Worm (Caenorhabditis elegans): ENCODE measurements around the gene F09E5.7.

F09E5.7 gene

ce11 chrII:5387217-5387616 lies 35.3 kb downstream of the F09E5.7 start, which contains the start of gene ccpp-6:
Gene ccpp-6, minus strand, starts transcription at chrII:5387317.
- TF ChIP-seq jun-1 (tag; optimal IDR thresholded peaks at IDR 0.05) (no peak), efl-1 (optimal IDR thresholded peaks at IDR 0.05) (no peak), efl-1 (GFP tag; optimal IDR thresholded peaks at IDR 0.05 in 1 of 2) (peak in 1 of 2 experiments; percentile 3)

ce11 chrII:5388786-5389421 lies 37.0 kb downstream of the F09E5.7 start, which contains the start of gene rsp-4:
Gene rsp-4, minus strand, starts transcription at chrII:5388836.
- TF ChIP-seq efl-1 (optimal IDR thresholded peaks at IDR 0.05) (no peak), efl-1 (GFP tag; optimal IDR thresholded peaks at IDR 0.05 in 1 of 2) (peak in 1 of 2 experiments; percentile 4), nhr-85 (tag) (peak; percentile 29), efl-3 (GFP tag; optimal IDR thresholded peaks at IDR 0.05) (no peak), ceh-63 (GFP tag; optimal IDR thresholded peaks at IDR 0.05) (peak; percentile 16)

ce11 chrII:5389831-5390323 lies 38.0 kb downstream of the F09E5.7 start, which contains the start of gene ndx-6:
Gene ndx-6, minus strand, starts transcription at chrII:5389881.
- TF ChIP-seq lin-15B (tag; optimal IDR thresholded peaks at IDR 0.05): peak; percentile 59
- peak; percentile 86 for TF ChIP-seq elt-2 (tag; optimal IDR thresholded peaks at IDR 0.05)
- TF ChIP-seq C04F5.9 (tag; optimal IDR thresholded peaks at IDR 0.05): peak; percentile 33
- TF ChIP-seq ceh-88 (GFP tag; IDR thresholded peaks at IDR 0.05): no peak
- TF ChIP-seq unc-30 (tag; optimal IDR thresholded peaks at IDR 0.05): no peak
- TF ChIP-seq C16A3.4 (tag; optimal IDR thresholded peaks at IDR 0.05): peak; percentile 90
- peak; percentile 77 for TF ChIP-seq lin-13 (GFP tag; optimal IDR thresholded peaks at IDR 0.05)
- TF ChIP-seq zag-1 (tag; optimal IDR thresholded peaks at IDR 0.05): no peak
- TF ChIP-seq hlh-17 (GFP tag; optimal IDR thresholded peaks at IDR 0.05; ENCODE audit: borderline replicate concordance): no peak
- peak; percentile 52 for TF ChIP-seq nhr-77 (tag; optimal IDR thresholded peaks at IDR 0.05)
- peak; percentile 88 for TF ChIP-seq dsc-1 (tag; optimal IDR thresholded peaks at IDR 0.05)
- peak; percentile 36 for TF ChIP-seq zip-4 (GFP tag; optimal IDR thresholded peaks at IDR 0.05)
- TF ChIP-seq nhr-76 (tag; optimal IDR thresholded peaks at IDR 0.05): no peak
- TF ChIP-seq nhr-84 (tag; optimal IDR thresholded peaks at IDR 0.05): no peak
- TF ChIP-seq nhr-71 (tag; optimal IDR thresholded peaks at IDR 0.05): peak; percentile 90
- TF ChIP-seq ztf-11 (tag; optimal IDR thresholded peaks at IDR 0.05): peak in 1 of 2 experiments; percentile 27
- peak; percentile 88 for TF ChIP-seq xbp-1 (tag; optimal IDR thresholded peaks at IDR 0.05)
- TF ChIP-seq efl-1 (optimal IDR thresholded peaks at IDR 0.05): peak; percentile 92 to 99
- peak; percentile 98 to 100 for TF ChIP-seq efl-1 (GFP tag; optimal IDR thresholded peaks at IDR 0.05 in 1 of 2)
- TF ChIP-seq tbx-2 (tag; optimal IDR thresholded peaks at IDR 0.05): peak; percentile 83
- no peak for TF ChIP-seq aha-1 (tag; optimal IDR thresholded peaks at IDR 0.05)
- peak; percentile 80 for TF ChIP-seq jun-1 (tag; optimal IDR thresholded peaks at IDR 0.05)
- TF ChIP-seq mef-2 (tag; optimal IDR thresholded peaks at IDR 0.05): no peak
- peak; percentile 62 for TF ChIP-seq lir-3 (tag; optimal IDR thresholded peaks at IDR 0.05; ENCODE audit: poor library complexity)
- TF ChIP-seq vab-15 (tag; optimal IDR thresholded peaks at IDR 0.05): no peak
- peak; percentile 93 for TF ChIP-seq snu-23 (GFP tag; optimal IDR thresholded peaks at IDR 0.05)
- TF ChIP-seq nhr-28 (tag; optimal IDR thresholded peaks at IDR 0.05): no peak
- no peak for TF ChIP-seq tlp-1 (tag; optimal IDR thresholded peaks at IDR 0.05)
- TF ChIP-seq nhr-237 (tag; optimal IDR thresholded peaks at IDR 0.05): no peak
- no peak for TF ChIP-seq alr-1 (tag; optimal IDR thresholded peaks at IDR 0.05; ENCODE audit: borderline replicate concordance)
- TF ChIP-seq rnt-1 (tag; optimal IDR thresholded peaks at IDR 0.05): peak; percentile 93
- no peak for TF ChIP-seq sptf-1 (tag; optimal IDR thresholded peaks at IDR 0.05)
- TF ChIP-seq ceh-63 (GFP tag; optimal IDR thresholded peaks at IDR 0.05): no peak
- TF ChIP-seq nhr-20 (tag; optimal IDR thresholded peaks at IDR 0.05): peak; percentile 91
- no peak for TF ChIP-seq unc-62 (GFP tag; optimal IDR thresholded peaks at IDR 0.05)
- TF ChIP-seq fkh-8 (tag; optimal IDR thresholded peaks at IDR 0.05): peak; percentile 80
- TF ChIP-seq unc-86 (tag; optimal IDR thresholded peaks at IDR 0.05): peak; percentile 76
- peak; percentile 81 to 88 (median 84) for TF ChIP-seq ceh-82 (tag; optimal IDR thresholded peaks at IDR 0.05)
- TF ChIP-seq egl-27 (tag; optimal IDR thresholded peaks at IDR 0.05): no peak
- TF ChIP-seq ztf-4 (tag; optimal IDR thresholded peaks at IDR 0.05): peak; percentile 76
- peak; percentile 78 for TF ChIP-seq snpc-4 (tag; optimal IDR thresholded peaks at IDR 0.05)
- peak; percentile 64 for TF ChIP-seq egl-13 (tag; optimal IDR thresholded peaks at IDR 0.05)
- peak; percentile 67 for TF ChIP-seq F16B12.6 (tag; optimal IDR thresholded peaks at IDR 0.05)
- peak; percentile 87 for TF ChIP-seq swsn-7 (tag; optimal IDR thresholded peaks at IDR 0.05)
- TF ChIP-seq ceh-8 (GFP tag; optimal IDR thresholded peaks at IDR 0.05): no peak
